Worm (Caenorhabditis elegans): ENCODE measurements around the gene nhr-175.

DNA sequence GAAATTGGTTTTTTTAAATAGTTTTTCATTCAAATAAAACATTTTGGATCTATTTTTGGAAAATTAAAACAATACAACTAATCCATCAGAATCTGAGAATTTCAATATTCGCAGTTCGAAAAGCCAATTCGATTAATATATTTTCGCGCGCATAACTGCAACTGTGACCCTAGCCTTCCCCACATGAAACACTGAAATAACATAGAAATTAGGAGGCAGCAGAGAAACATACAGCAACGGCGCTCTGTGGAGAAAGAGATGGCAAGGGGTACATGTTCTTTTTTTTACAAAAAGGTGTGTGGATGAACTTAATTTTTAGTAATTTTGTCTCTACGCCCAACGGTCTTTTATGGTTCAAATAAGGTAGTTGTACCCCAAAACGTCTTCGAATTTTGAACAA, 13.7 kb downstream of the nhr-175 start:
- TF ChIP-seq elt-1 (tag; optimal IDR thresholded peaks at IDR 0.05) = no peak
- no peak for TF ChIP-seq egl-27 (tag; optimal IDR thresholded peaks at IDR 0.05)
- no peak for TF ChIP-seq unc-62 (GFP tag; optimal IDR thresholded peaks at IDR 0.05)
- TF ChIP-seq zag-1 (tag; optimal IDR thresholded peaks at IDR 0.05) = no peak
- TF ChIP-seq alr-1 (tag; optimal IDR thresholded peaks at IDR 0.05) = no peak
- no peak for TF ChIP-seq snpc-4 (tag; optimal IDR thresholded peaks at IDR 0.05)
- TF ChIP-seq elt-3 (tag; optimal IDR thresholded peaks at IDR 0.05) = no peak
- TF ChIP-seq nhr-237 (tag; optimal IDR thresholded peaks at IDR 0.05) = no peak
- TF ChIP-seq ceh-82 (tag; optimal IDR thresholded peaks at IDR 0.05) = no peak
- TF ChIP-seq R02D3.7 (tag; optimal IDR thresholded peaks at IDR 0.05) = no peak
